Fruit fly (Drosophila melanogaster) whole organism, wandering third instar larva: ENCODE measurements around the gene DopEcR.

Source experiments
- Abd-B ChIP-seq: fragments of >200 bp; optimal IDR thresholded peaks from 2 replicates; lab custom pipeline; 2017; ENCODE audit warnings: missing biosample characterization, missing genetic modification characterization
- CG32264 ChIP-seq: fragments of 200-800 bp; sonication (Bioruptor generic); optimal IDR thresholded peaks from 2 replicates; lab custom pipeline; 2016; ENCODE audit warnings: missing biosample characterization, missing genetic modification characterization
- CG9705 ChIP-seq: fragments of 200-800 bp; sonication (Bioruptor generic); optimal IDR thresholded peaks from 2 replicates; lab custom pipeline; 2018; ENCODE audit warnings: missing biosample characterization, mild to moderate bottlenecking, missing genetic modification characterization
- CrebA ChIP-seq: fragments of 200-800 bp; sonication (Bioruptor generic); optimal IDR thresholded peaks from 2 replicates; lab custom pipeline; 2016; ENCODE audit warnings: missing biosample characterization, mild to moderate bottlenecking, missing genetic modification characterization, borderline replicate concordance
- Dfd ChIP-seq: fragments of >200 bp; optimal IDR thresholded peaks from 2 replicates; lab custom pipeline; 2017; ENCODE audit warnings: missing biosample characterization, missing genetic modification characterization
- Dif ChIP-seq: fragments of 200-275, 200-300 bp; sonication (Bioruptor generic); optimal IDR thresholded peaks from 2 replicates; lab custom pipeline; 2018; ENCODE audit warnings: missing biosample characterization, missing genetic modification characterization; ENCODE audit not compliant: partially characterized antibody
- GATAd ChIP-seq: sonication (Bioruptor generic); optimal IDR thresholded peaks from 2 replicates; lab custom pipeline; 2016; ENCODE audit warnings: missing biosample characterization, missing genetic modification characterization
- HLH106 ChIP-seq: fragments of 200-800 bp; optimal IDR thresholded peaks from 3 replicates; lab custom pipeline; 2019; ENCODE audit warnings: missing biosample characterization, mild to moderate bottlenecking, missing genetic modification characterization, moderate library complexity
- Hnf4 ChIP-seq: fragments of 200-800 bp; sonication (Bioruptor generic); optimal IDR thresholded peaks from 2 replicates; lab custom pipeline; 2016; ENCODE audit warnings: missing biosample characterization, mild to moderate bottlenecking, missing genetic modification characterization
- Hr78 ChIP-seq: fragments of >200 bp; optimal IDR thresholded peaks from 2 replicates; lab custom pipeline; 2017; ENCODE audit warnings: missing biosample characterization, missing genetic modification characterization
- Hr83 ChIP-seq: fragments of 200-300 bp; sonication (Bioruptor generic); optimal IDR thresholded peaks from 2 replicates; lab custom pipeline; 2016; ENCODE audit warnings: missing biosample characterization, mild to moderate bottlenecking, missing genetic modification characterization, moderate library complexity; ENCODE audit not compliant: poor library complexity, severe bottlenecking
- Jra ChIP-seq: sonication (Bioruptor generic); optimal IDR thresholded peaks from 2 replicates; lab custom pipeline; 2016; ENCODE audit warnings: missing biosample characterization, missing genetic modification characterization
- Mio ChIP-seq: sonication (Bioruptor generic); optimal IDR thresholded peaks from 2 replicates; lab custom pipeline; 2016; ENCODE audit warnings: missing biosample characterization, missing genetic modification characterization
- Myc ChIP-seq: fragments of >200 bp; optimal IDR thresholded peaks from 2 replicates; lab custom pipeline; 2017
- N ChIP-seq: fragments of >200 bp; optimal IDR thresholded peaks from 2 replicates; lab custom pipeline; 2018; ENCODE audit warnings: missing biosample characterization, missing external identifiers, missing genetic modification characterization
- OdsH ChIP-seq: fragments of 200-800 bp; sonication (Bioruptor generic); optimal IDR thresholded peaks from 2 replicates; lab custom pipeline; 2016; ENCODE audit warnings: missing biosample characterization, mild to moderate bottlenecking, missing genetic modification characterization
- Rel ChIP-seq, 2 experiments: fragments of 200-800 bp; sonication (Bioruptor generic) in 1 of 2; optimal IDR thresholded peaks; 2 replicates in 1 of 2; 3 replicates in 1 of 2; lab custom pipeline; 2016 to 2019; ENCODE audit warnings: mild to moderate bottlenecking in 2 of 2, missing biosample characterization in 2 of 2, missing genetic modification characterization in 2 of 2, moderate library complexity in 1 of 2
- Sp1 ChIP-seq: fragments of 200-800 bp; sonication (Bioruptor generic); optimal IDR thresholded peaks from 3 replicates; lab custom pipeline; 2019; ENCODE audit warnings: missing biosample characterization, mild to moderate bottlenecking, missing genetic modification characterization, moderate library complexity
- Vsx2 ChIP-seq: fragments of 200-300, 225-300 bp; sonication (Bioruptor generic); optimal IDR thresholded peaks from 2 replicates; lab custom pipeline; 2018; ENCODE audit warnings: missing biosample characterization, missing genetic modification characterization; ENCODE audit not compliant: partially characterized antibody
- br ChIP-seq: fragments of 200-800 bp; sonication (Bioruptor generic); optimal IDR thresholded peaks from 2 replicates; lab custom pipeline; 2016; ENCODE audit warnings: missing biosample characterization, missing genetic modification characterization
- brk ChIP-seq: fragments of 200-800 bp; sonication (Bioruptor generic); optimal IDR thresholded peaks from 2 replicates; lab custom pipeline; 2016; ENCODE audit warnings: missing biosample characterization, mild to moderate bottlenecking, missing genetic modification characterization
- dl ChIP-seq, 2 experiments: fragments of 175-275, 200-275 bp in 1 of 2; fragments of 200-275 bp in 1 of 2; sonication (Bioruptor generic); optimal IDR thresholded peaks; lab custom pipeline; 2018; ENCODE audit warnings: mild to moderate bottlenecking in 2 of 2, missing biosample characterization in 2 of 2, missing genetic modification characterization in 2 of 2, moderate library complexity in 2 of 2; ENCODE audit not compliant: partially characterized antibody in 2 of 2, insufficient read depth in 1 of 2
- dmrt93B ChIP-seq: fragments of 200-800 bp; sonication (Bioruptor generic); optimal IDR thresholded peaks from 2 replicates; lab custom pipeline; 2018; ENCODE audit warnings: missing biosample characterization, mild to moderate bottlenecking, missing genetic modification characterization
- dsf ChIP-seq: sonication (Bioruptor generic); optimal IDR thresholded peaks from 2 replicates; lab custom pipeline; 2016; ENCODE audit warnings: missing biosample characterization, missing genetic modification characterization, borderline replicate concordance
- ey ChIP-seq: fragments of 200-800 bp; sonication (Bioruptor generic); optimal IDR thresholded peaks from 2 replicates; lab custom pipeline; 2016; ENCODE audit warnings: missing biosample characterization, missing genetic modification characterization
- foxo ChIP-seq, 2 experiments: fragments of 200-800 bp; sonication (Bioruptor generic); optimal IDR thresholded peaks; 2 replicates in 1 of 2; 3 replicates in 1 of 2; lab custom pipeline; 2016 to 2017; ENCODE audit warnings: missing biosample characterization in 2 of 2, missing genetic modification characterization in 2 of 2
- fru ChIP-seq: fragments of 200-800 bp; sonication (Bioruptor generic); optimal IDR thresholded peaks from 3 replicates; lab custom pipeline; 2016; ENCODE audit warnings: missing biosample characterization, mild to moderate bottlenecking, missing genetic modification characterization
- h ChIP-seq: fragments of 200-800 bp; sonication (Bioruptor generic); optimal IDR thresholded peaks from 3 replicates; lab custom pipeline; 2016; ENCODE audit warnings: missing biosample characterization, mild to moderate bottlenecking, missing genetic modification characterization
- jim ChIP-seq: fragments of 175-275, 200-325 bp; sonication (Bioruptor generic); optimal IDR thresholded peaks from 2 replicates; lab custom pipeline; 2016; ENCODE audit warnings: missing biosample characterization, mild to moderate bottlenecking, missing genetic modification characterization
- lola ChIP-seq: fragments of >200 bp; optimal IDR thresholded peaks from 2 replicates; lab custom pipeline; 2017; ENCODE audit warnings: missing biosample characterization, missing genetic modification characterization
- pan ChIP-seq: fragments of >200 bp; optimal IDR thresholded peaks from 2 replicates; lab custom pipeline; 2017
- psq ChIP-seq: fragments of 200-800 bp; sonication (Bioruptor generic); optimal IDR thresholded peaks from 3 replicates; lab custom pipeline; 2017; ENCODE audit warnings: missing biosample characterization, mild to moderate bottlenecking, missing genetic modification characterization, moderate library complexity
- rgr ChIP-seq: fragments of 200-800 bp; sonication (Bioruptor generic); optimal IDR thresholded peaks from 3 replicates; lab custom pipeline; 2016; ENCODE audit warnings: missing biosample characterization, mild to moderate bottlenecking, missing genetic modification characterization
- sage ChIP-seq: fragments of 200-800 bp; sonication (Bioruptor generic); optimal IDR thresholded peaks from 2 replicates; lab custom pipeline; 2016; ENCODE audit warnings: missing biosample characterization, mild to moderate bottlenecking, missing genetic modification characterization
- sv ChIP-seq: fragments of 200-800 bp; sonication (Bioruptor generic); optimal IDR thresholded peaks from 3 replicates; lab custom pipeline; 2016; ENCODE audit warnings: missing biosample characterization, missing genetic modification characterization
- tai ChIP-seq: sonication (Bioruptor generic); optimal IDR thresholded peaks from 2 replicates; lab custom pipeline; 2016; ENCODE audit warnings: missing biosample characterization, missing genetic modification characterization
- usp ChIP-seq: fragments of >200 bp; optimal IDR thresholded peaks from 2 replicates; lab custom pipeline; 2017; ENCODE audit warnings: missing biosample characterization, missing genetic modification characterization
- woc ChIP-seq: sonication (Bioruptor generic); optimal IDR thresholded peaks from 2 replicates; lab custom pipeline; 2016; ENCODE audit warnings: missing biosample characterization, mild to moderate bottlenecking, missing genetic modification characterization

DopEcR gene

DNA sequence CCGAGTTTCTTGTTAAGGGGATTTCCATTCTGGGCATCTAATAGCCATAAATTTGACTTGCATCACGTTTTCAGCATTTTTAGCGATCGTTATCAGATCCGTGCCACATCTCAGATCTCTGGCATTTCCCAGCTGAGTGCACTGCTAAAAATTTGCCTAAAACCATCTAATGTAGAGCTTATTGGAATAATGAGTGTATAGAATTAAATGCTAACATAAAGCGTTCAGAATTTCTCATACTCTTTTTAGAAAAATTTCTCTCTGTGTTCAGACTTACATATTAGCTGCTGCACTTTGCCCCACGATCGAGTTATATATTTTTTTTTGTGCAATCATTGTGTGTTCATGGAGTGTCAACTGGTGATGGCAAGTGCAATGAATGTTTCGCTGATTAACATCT, 27.6 kb upstream of the DopEcR start:
- no peak for TF ChIP-seq woc (GFP tag; lab: Kevin White, UChicago)
- no peak for TF ChIP-seq dmrt93B (GFP tag; lab: Kevin White, UChicago)
- no peak for TF ChIP-seq Myc
- no peak for TF ChIP-seq Hnf4 (GFP tag; lab: Kevin White, UChicago)
- TF ChIP-seq Rel (GFP tag; optimal IDR thresholded peaks at IDR 0.05; lab: Kevin White, UChicago), result no peak
- TF ChIP-seq Rel (tag; optimal IDR thresholded peaks at IDR 0.05; lab: Kevin White, UChicago), result no peak
- TF ChIP-seq dsf (GFP tag; lab: Kevin White, UChicago), result no peak
- no peak for TF ChIP-seq lola (GFP tag; lab: Kevin White, UChicago)
- no peak for TF ChIP-seq N (GFP tag; lab: Kevin White, UChicago)
- TF ChIP-seq HLH106 (tag; lab: Kevin White, UChicago), result peak; percentile 18
- no peak for TF ChIP-seq Dif (GFP tag; lab: Kevin White, UChicago)
- TF ChIP-seq h (GFP tag; lab: Kevin White, UChicago), result peak; percentile 40
- TF ChIP-seq dl (GFP tag; optimal IDR thresholded peaks at IDR 0.05; lab: Kevin White, UChicago; ENCODE audit: insufficient read depth in 1 of 2, partially characterized antibody in 2 of 2), result no peak
- no peak for TF ChIP-seq brk
- no peak for TF ChIP-seq CrebA (GFP tag; lab: Kevin White, UChicago)
- no peak for TF ChIP-seq usp (GFP tag; lab: Kevin White, UChicago)
- peak; percentile 40 for TF ChIP-seq rgr
- TF ChIP-seq Hr78 (GFP tag; lab: Kevin White, UChicago), result no peak
- TF ChIP-seq CG32264 (GFP tag; lab: Kevin White, UChicago), result no peak
- no peak for TF ChIP-seq Hr83 (GFP tag; lab: Kevin White, UChicago)
- TF ChIP-seq pan, result no peak
- no peak for TF ChIP-seq sage
- TF ChIP-seq jim (GFP tag; lab: Kevin White, UChicago), result no peak
- no peak for TF ChIP-seq Vsx2
- TF ChIP-seq Abd-B, result no peak
- TF ChIP-seq Mio, result no peak
- peak; percentile 27 for TF ChIP-seq tai (GFP tag; lab: Kevin White, UChicago)
- no peak for TF ChIP-seq sv (GFP tag; lab: Kevin White, UChicago)
- peak; percentile 15 for TF ChIP-seq fru (GFP tag; lab: Kevin White, UChicago)
- TF ChIP-seq ey (GFP tag; lab: Kevin White, UChicago), result peak; percentile 21
- TF ChIP-seq foxo (GFP tag; optimal IDR thresholded peaks at IDR 0.05; lab: Kevin White, UChicago), result peak in 1 of 2 experiments; percentile 39
- no peak for TF ChIP-seq Dfd
- TF ChIP-seq Jra (GFP tag; lab: Kevin White, UChicago), result no peak
- no peak for TF ChIP-seq OdsH (GFP tag; lab: Kevin White, UChicago)
- TF ChIP-seq Sp1 (GFP tag; lab: Kevin White, UChicago), result no peak
- no peak for TF ChIP-seq psq
- TF ChIP-seq br, result peak; percentile 21
- TF ChIP-seq GATAd (GFP tag; lab: Kevin White, UChicago), result no peak
- no peak for TF ChIP-seq CG9705

DNA sequence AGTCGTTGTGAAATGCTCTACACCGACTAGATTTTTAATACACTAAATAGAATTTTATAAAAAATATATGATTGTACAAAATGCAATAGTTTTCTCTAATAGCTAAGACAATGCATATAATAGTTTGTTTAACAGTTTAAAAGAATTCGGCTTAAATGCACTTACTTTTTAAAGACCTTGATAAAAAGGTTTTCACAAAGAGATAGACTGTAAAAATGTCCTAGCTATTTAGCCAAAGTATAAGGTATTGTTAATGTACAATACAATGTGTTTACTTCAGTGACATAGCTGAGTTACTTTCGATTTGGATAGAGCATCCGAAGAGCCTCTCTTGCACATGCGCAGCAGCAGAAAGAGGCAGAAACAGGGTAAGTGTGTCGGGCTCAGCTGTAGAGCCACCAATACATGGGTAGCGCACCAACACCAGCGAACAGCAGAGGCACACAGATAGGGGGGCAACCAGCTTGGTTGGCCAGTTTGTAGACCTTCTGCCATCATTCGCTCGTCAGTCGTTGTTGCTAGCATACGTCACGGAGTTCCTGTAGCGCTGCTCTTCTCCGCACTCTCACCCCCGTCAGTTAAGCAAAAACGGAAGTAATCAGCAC, 26.6 kb upstream of the DopEcR start, which contains the start of gene TP53INP:
TSS of gene TP53INP (plus strand) at position 291 of the 605 bp plus-strand sequence.
- TF ChIP-seq woc (GFP tag; lab: Kevin White, UChicago), result peak; percentile 86
- TF ChIP-seq sage, result peak; percentile 60
- no peak for TF ChIP-seq pan
- TF ChIP-seq Dfd, result no peak
- peak; percentile 84 for TF ChIP-seq HLH106 (tag; lab: Kevin White, UChicago)
- peak; percentile 30 for TF ChIP-seq Rel (GFP tag; optimal IDR thresholded peaks at IDR 0.05; lab: Kevin White, UChicago)
- peak; percentile 26 for TF ChIP-seq Rel (tag; optimal IDR thresholded peaks at IDR 0.05; lab: Kevin White, UChicago)
- TF ChIP-seq tai (GFP tag; lab: Kevin White, UChicago), result peak; percentile 29
- TF ChIP-seq CrebA (GFP tag; lab: Kevin White, UChicago), result no peak
- peak; percentile 87 for TF ChIP-seq fru (GFP tag; lab: Kevin White, UChicago)
- peak in 1 of 2 experiments; percentile 86 for TF ChIP-seq foxo (GFP tag; optimal IDR thresholded peaks at IDR 0.05; lab: Kevin White, UChicago)
- TF ChIP-seq CG9705, result peak; percentile 63
- TF ChIP-seq Hr83 (GFP tag; lab: Kevin White, UChicago), result peak; percentile 36
- no peak for TF ChIP-seq GATAd (GFP tag; lab: Kevin White, UChicago)
- peak; percentile 82 for TF ChIP-seq rgr
- TF ChIP-seq lola (GFP tag; lab: Kevin White, UChicago), result no peak
- TF ChIP-seq Hnf4 (GFP tag; lab: Kevin White, UChicago), result peak; percentile 65
- peak; percentile 57 for TF ChIP-seq Dif (GFP tag; lab: Kevin White, UChicago)
- no peak for TF ChIP-seq usp (GFP tag; lab: Kevin White, UChicago)
- TF ChIP-seq N (GFP tag; lab: Kevin White, UChicago), result no peak
- peak; percentile 80 for TF ChIP-seq OdsH (GFP tag; lab: Kevin White, UChicago)
- peak in 1 of 2 experiments; percentile 42 for TF ChIP-seq dl (GFP tag; optimal IDR thresholded peaks at IDR 0.05; lab: Kevin White, UChicago; ENCODE audit: insufficient read depth in 1 of 2, partially characterized antibody in 2 of 2)
- TF ChIP-seq brk, result peak; percentile 41
- TF ChIP-seq h (GFP tag; lab: Kevin White, UChicago), result peak; percentile 85
- TF ChIP-seq Vsx2, result peak; percentile 44
- peak; percentile 70 for TF ChIP-seq dmrt93B (GFP tag; lab: Kevin White, UChicago)
- peak; percentile 88 for TF ChIP-seq Sp1 (GFP tag; lab: Kevin White, UChicago)
- no peak for TF ChIP-seq Myc
- TF ChIP-seq ey (GFP tag; lab: Kevin White, UChicago), result peak; percentile 73
- TF ChIP-seq Mio, result no peak
- peak; percentile 34 for TF ChIP-seq CG32264 (GFP tag; lab: Kevin White, UChicago)
- no peak for TF ChIP-seq Hr78 (GFP tag; lab: Kevin White, UChicago)
- peak; percentile 84 for TF ChIP-seq sv (GFP tag; lab: Kevin White, UChicago)
- peak; percentile 81 for TF ChIP-seq br
- no peak for TF ChIP-seq Abd-B
- peak; percentile 13 for TF ChIP-seq dsf (GFP tag; lab: Kevin White, UChicago)
- TF ChIP-seq jim (GFP tag; lab: Kevin White, UChicago), result no peak
- peak; percentile 88 for TF ChIP-seq psq
- peak; percentile 5 for TF ChIP-seq Jra (GFP tag; lab: Kevin White, UChicago)
